Fruit fly (Drosophila melanogaster) S2 (cell line): ENCODE data around the gene t-cup.

ENCODE experiments used
- CG8478 ChIP-seq: fragments of >200 bp; optimal IDR thresholded peaks from 2 replicates; lab custom pipeline; 2018
- CTCF ChIP-seq, 2 experiments: fragments of >200 bp; optimal IDR thresholded peaks; 2 replicates each; lab custom pipeline; 2018

dm6 chr2L:12533671-12534402, 36.7 kb upstream of the t-cup start:
- TF ChIP-seq CTCF (optimal IDR thresholded peaks at IDR 0.05; lab: Kevin White, UChicago) (no peak), CG8478 (no peak)
